Fruit fly (Drosophila melanogaster) whole organism, embryonic: ENCODE results near the gene fusl.

Experiments used
- CG1233 ChIP-seq: fragments of 200-800 bp; sonication (Bioruptor generic); optimal IDR thresholded peaks from 4 replicates; lab custom pipeline; 2018; ENCODE audit warnings: missing biosample characterization, mild to moderate bottlenecking, missing genetic modification characterization
- CG15073 ChIP-seq: fragments of 200-800 bp; sonication (Bioruptor generic); optimal IDR thresholded peaks from 2 replicates; lab custom pipeline; 2016; ENCODE audit warnings: missing biosample characterization, missing genetic modification characterization
- CG1602 ChIP-seq: fragments of 200-800 bp; sonication (Bioruptor generic); optimal IDR thresholded peaks from 3 replicates; lab custom pipeline; 2016; ENCODE audit warnings: missing biosample characterization, missing genetic modification characterization
- CG1603 ChIP-seq: fragments of 200-800 bp; sonication (Bioruptor generic); optimal IDR thresholded peaks from 2 replicates; lab custom pipeline; 2019; ENCODE audit warnings: missing biosample characterization, mild to moderate bottlenecking, missing genetic modification characterization, moderate library complexity
- CG16779 ChIP-seq: fragments of 200-800 bp; sonication (Bioruptor generic); IDR thresholded peaks from 2 replicates; pipeline ENCODE4 v1.3.6; 2022; ENCODE audit warnings: missing biosample characterization, missing genetic modification characterization
- CG16815 ChIP-seq: fragments of 200-800 bp; sonication (Bioruptor generic); optimal IDR thresholded peaks from 3 replicates; lab custom pipeline; 2017; ENCODE audit warnings: missing biosample characterization, mild to moderate bottlenecking, missing genetic modification characterization
- CG2889 ChIP-seq: fragments of 200-800 bp; sonication (Bioruptor generic); IDR thresholded peaks from 3 replicates; pipeline ENCODE4 v1.3.6; 2022; ENCODE audit warnings: missing biosample characterization, missing genetic modification characterization
- CG32532 ChIP-seq: fragments of 200-800 bp; sonication (Bioruptor generic); IDR thresholded peaks from 2 replicates; pipeline ENCODE4 v1.3.6; 2022; ENCODE audit warnings: missing biosample characterization, missing genetic modification characterization
- CG32767 ChIP-seq: fragments of 200-800 bp; sonication (Bioruptor generic); IDR thresholded peaks from 2 replicates; pipeline ENCODE4 v1.3.6; 2022; ENCODE audit warnings: missing biosample characterization, missing genetic modification characterization
- CG3995 ChIP-seq: fragments of 200-800 bp; sonication (Bioruptor generic); optimal IDR thresholded peaks from 3 replicates; lab custom pipeline; 2016; ENCODE audit warnings: missing biosample characterization, missing genetic modification characterization
- CG4617 ChIP-seq: fragments of 200-800 bp; sonication (Bioruptor generic); optimal IDR thresholded peaks from 3 replicates; lab custom pipeline; 2016; ENCODE audit warnings: missing biosample characterization, missing genetic modification characterization, borderline replicate concordance
- CG6254 ChIP-seq: fragments of 200-800 bp; sonication (Bioruptor generic); optimal IDR thresholded peaks from 3 replicates; lab custom pipeline; 2017; ENCODE audit warnings: mild to moderate bottlenecking, missing biosample characterization, missing genetic modification reagents, missing genetic modification characterization
- CG6272 ChIP-seq: fragments of 200-800 bp; sonication (Bioruptor generic); IDR thresholded peaks from 2 replicates; pipeline ENCODE4 v1.3.6; 2022; ENCODE audit warnings: missing biosample characterization, missing genetic modification characterization
- CG6854 ChIP-seq: fragments of 200-800 bp; sonication (Bioruptor generic); optimal IDR thresholded peaks from 3 replicates; lab custom pipeline; 2017; ENCODE audit warnings: missing biosample characterization, mild to moderate bottlenecking, missing genetic modification characterization
- CG7745 ChIP-seq: fragments of 200-800 bp; sonication (Bioruptor generic); optimal IDR thresholded peaks from 2 replicates; lab custom pipeline; 2018; ENCODE audit warnings: missing biosample characterization, mild to moderate bottlenecking, missing genetic modification characterization, moderate library complexity
- CG7786 ChIP-seq: fragments of 200-800 bp; sonication (Bioruptor generic); optimal IDR thresholded peaks from 2 replicates; lab custom pipeline; 2016; ENCODE audit warnings: missing biosample characterization, missing genetic modification characterization
- CG8388 ChIP-seq: fragments of 200-800 bp; sonication (Bioruptor generic); optimal IDR thresholded peaks from 2 replicates; lab custom pipeline; 2019; ENCODE audit warnings: missing biosample characterization, mild to moderate bottlenecking, missing genetic modification characterization, moderate library complexity
- CG9797 ChIP-seq: fragments of 200-800 bp; sonication (Bioruptor generic); optimal IDR thresholded peaks from 3 replicates; lab custom pipeline; 2018; ENCODE audit warnings: missing biosample characterization, mild to moderate bottlenecking, missing genetic modification characterization
- CG9876 ChIP-seq: fragments of 200-800 bp; sonication (Bioruptor generic); optimal IDR thresholded peaks from 2 replicates; lab custom pipeline; 2016; ENCODE audit warnings: missing biosample characterization, missing genetic modification characterization
- CTCF ChIP-seq: fragments of 200-800 bp; sonication (Bioruptor generic); optimal IDR thresholded peaks from 2 replicates; lab custom pipeline; 2017; ENCODE audit warnings: missing biosample characterization, mild to moderate bottlenecking, missing genetic modification characterization, moderate library complexity
- CrebB ChIP-seq: fragments of 200-800 bp; sonication (Bioruptor generic); optimal IDR thresholded peaks from 3 replicates; lab custom pipeline; 2018; ENCODE audit warnings: missing biosample characterization, mild to moderate bottlenecking, missing genetic modification characterization
- D ChIP-seq, 2 experiments: fragments of 200-800 bp in 1 of 2; fragments of >200 bp in 1 of 2; sonication (Bioruptor generic) in 1 of 2; optimal IDR thresholded peaks; 2 replicates in 1 of 2; 3 replicates in 1 of 2; lab custom pipeline; 2017; ENCODE audit warnings: mild to moderate bottlenecking in 1 of 2, missing biosample characterization in 1 of 2, missing genetic modification characterization in 1 of 2, missing genetic modification reagents in 1 of 2
- Dll ChIP-seq: fragments of 200-800 bp; sonication (Bioruptor generic); IDR thresholded peaks from 4 replicates; pipeline ENCODE4 v1.3.6; 2022; ENCODE audit warnings: missing biosample characterization, missing genetic modification characterization; ENCODE audit not compliant: partially characterized antibody
- Doc3 ChIP-seq: fragments of 200-800 bp; sonication (Bioruptor generic); IDR thresholded peaks from 3 replicates; pipeline ENCODE4 v1.3.6; 2022; ENCODE audit warnings: missing biosample characterization, missing genetic modification characterization; ENCODE audit not compliant: partially characterized antibody
- Eip74EF ChIP-seq, 2 experiments: fragments of 200-800 bp in 1 of 2; fragments of >200 bp in 1 of 2; sonication (Bioruptor generic) in 1 of 2; optimal IDR thresholded peaks; 2 replicates each; lab custom pipeline; 2017 to 2019; ENCODE audit warnings: missing biosample characterization in 2 of 2, missing genetic modification characterization in 2 of 2, mild to moderate bottlenecking in 1 of 2, moderate library complexity in 1 of 2
- H15 ChIP-seq: fragments of 200-800 bp; sonication (Bioruptor generic); IDR thresholded peaks from 3 replicates; pipeline ENCODE4 v1.3.6; 2022; ENCODE audit warnings: missing biosample characterization, missing genetic modification characterization
- HLHmδ ChIP-seq: fragments of 200-800 bp; sonication (Bioruptor generic); optimal IDR thresholded peaks from 2 replicates; lab custom pipeline; 2018; ENCODE audit warnings: missing biosample characterization, mild to moderate bottlenecking, missing genetic modification characterization, moderate library complexity
- HmgD ChIP-seq: fragments of 200-800 bp; sonication (Bioruptor generic); optimal IDR thresholded peaks from 3 replicates; lab custom pipeline; 2016; ENCODE audit warnings: missing biosample characterization, missing genetic modification characterization
- Hmx ChIP-seq: fragments of 200-800 bp; sonication (Bioruptor generic); optimal IDR thresholded peaks from 2 replicates; lab custom pipeline; 2016; ENCODE audit warnings: missing biosample characterization, missing genetic modification characterization
- Hr39 ChIP-seq: fragments of >200 bp; optimal IDR thresholded peaks from 2 replicates; lab custom pipeline; 2017
- NC2β ChIP-seq: fragments of 200-800 bp; sonication (Bioruptor generic); optimal IDR thresholded peaks from 2 replicates; lab custom pipeline; 2016; ENCODE audit warnings: missing biosample characterization, missing genetic modification characterization
- Taf1 ChIP-seq: fragments of 200-800 bp; sonication (Bioruptor generic); IDR thresholded peaks from 2 replicates; pipeline ENCODE4 v1.3.6; 2022; ENCODE audit warnings: missing biosample characterization, missing genetic modification characterization
- ato ChIP-seq: fragments of 200-800 bp; sonication (Bioruptor generic); IDR thresholded peaks from 2 replicates; pipeline ENCODE4 v1.3.6; 2022; ENCODE audit warnings: missing biosample characterization, missing genetic modification characterization; ENCODE audit not compliant: partially characterized antibody
- bbx ChIP-seq: fragments of 200-800 bp; sonication (Bioruptor generic); IDR thresholded peaks from 2 replicates; pipeline ENCODE4 v1.3.6; 2022; ENCODE audit warnings: missing biosample characterization, missing genetic modification characterization; ENCODE audit not compliant: partially characterized antibody
- bowl ChIP-seq: fragments of 200-800 bp; sonication (Bioruptor generic); IDR thresholded peaks from 2 replicates; pipeline ENCODE4 v1.3.6; 2022; ENCODE audit warnings: missing biosample characterization, missing genetic modification characterization
- cg ChIP-seq: fragments of 200-800 bp; sonication (Bioruptor generic); optimal IDR thresholded peaks from 3 replicates; lab custom pipeline; 2019; ENCODE audit warnings: missing biosample characterization, mild to moderate bottlenecking, missing genetic modification characterization, moderate library complexity
- chinmo ChIP-seq: fragments of 200-800 bp; sonication (Bioruptor generic); IDR thresholded peaks from 4 replicates; pipeline ENCODE4 v1.3.6; 2022; ENCODE audit warnings: missing biosample characterization, missing genetic modification characterization; ENCODE audit not compliant: partially characterized antibody
- fd3F ChIP-seq: fragments of 200-800 bp; sonication (Bioruptor generic); optimal IDR thresholded peaks from 2 replicates; lab custom pipeline; 2018; ENCODE audit warnings: missing biosample characterization, mild to moderate bottlenecking, missing genetic modification characterization, moderate library complexity
- gfzf ChIP-seq: fragments of 200-800 bp; sonication (Bioruptor generic); optimal IDR thresholded peaks from 2 replicates; lab custom pipeline; 2016; ENCODE audit warnings: missing biosample characterization, mild to moderate bottlenecking, missing genetic modification characterization, moderate library complexity
- h ChIP-seq: fragments of >200 bp; optimal IDR thresholded peaks from 2 replicates; lab custom pipeline; 2017
- hth ChIP-seq: fragments of >200 bp; optimal IDR thresholded peaks from 2 replicates; lab custom pipeline; 2017; ENCODE audit warnings: inconsistent platforms
- jigr1 ChIP-seq: fragments of 200-800 bp; sonication (Bioruptor generic); IDR thresholded peaks from 3 replicates; pipeline ENCODE4 v1.3.6; 2022; ENCODE audit warnings: missing biosample characterization, missing genetic modification characterization
- lmd ChIP-seq: fragments of 200-800 bp; sonication (Bioruptor generic); IDR thresholded peaks from 2 replicates; pipeline ENCODE4 v1.3.6; 2022; ENCODE audit warnings: missing biosample characterization, missing genetic modification characterization
- mam ChIP-seq: fragments of 200-800 bp; sonication (Bioruptor generic); optimal IDR thresholded peaks from 3 replicates; lab custom pipeline; 2016; ENCODE audit warnings: missing biosample characterization, missing genetic modification characterization
- mirr ChIP-seq: fragments of 200-800 bp; sonication (Bioruptor generic); optimal IDR thresholded peaks from 3 replicates; lab custom pipeline; 2018; ENCODE audit warnings: missing biosample characterization, mild to moderate bottlenecking, missing genetic modification characterization
- pum ChIP-seq: fragments of 200-800 bp; sonication (Bioruptor generic); optimal IDR thresholded peaks from 2 replicates; lab custom pipeline; 2016; ENCODE audit warnings: missing biosample characterization, missing genetic modification characterization
- slp2 ChIP-seq: fragments of 200-800 bp; sonication (Bioruptor generic); optimal IDR thresholded peaks from 2 replicates; lab custom pipeline; 2016; ENCODE audit warnings: missing biosample characterization, missing genetic modification characterization
- tgo ChIP-seq: fragments of 200-800 bp; sonication (Bioruptor generic); IDR thresholded peaks from 3 replicates; pipeline ENCODE4 v1.3.6; 2022; ENCODE audit warnings: missing biosample characterization, missing genetic modification characterization
- twi ChIP-seq: fragments of 200-800 bp; optimal IDR thresholded peaks from 2 replicates; lab custom pipeline; 2019; ENCODE audit warnings: missing biosample characterization, mild to moderate bottlenecking, missing genetic modification characterization, moderate library complexity
- tx ChIP-seq: fragments of 200-800 bp; sonication (Bioruptor generic); optimal IDR thresholded peaks from 2 replicates; lab custom pipeline; 2016; ENCODE audit warnings: missing biosample characterization, missing genetic modification characterization
- zen2 ChIP-seq: fragments of 200-800 bp; sonication (Bioruptor generic); IDR thresholded peaks from 3 replicates; pipeline ENCODE4 v1.3.6; 2022; ENCODE audit warnings: missing biosample characterization, missing genetic modification characterization; ENCODE audit not compliant: partially characterized antibody

The fusl gene

dm6 chr2L:5292977-5293513, 44.8 kb downstream of the fusl start (continued):
- TF ChIP-seq tx (peak; percentile 27), Dll (GFP tag; lab: Robert Waterston, UW) (no peak), D (optimal IDR thresholded peaks at IDR 0.05; lab: Kevin White, UChicago) (no peak), D (GFP tag; optimal IDR thresholded peaks at IDR 0.05; lab: Kevin White, UChicago) (peak; percentile 86), CG8388 (GFP tag; lab: Kevin White, UChicago) (peak; percentile 85), CG9876 (no peak), twi (tag; lab: Kevin White, UChicago) (peak; percentile 66), hth (lab: Kevin White, UChicago) (no peak), CG16815 (GFP tag; lab: Kevin White, UChicago) (peak; percentile 59), gfzf (GFP tag; lab: Kevin White, UChicago) (no peak), CG6854 (GFP tag; lab: Kevin White, UChicago) (peak; percentile 6), zen2 (no peak), bbx (GFP tag; lab: Robert Waterston, UW) (no peak), slp2 (peak; percentile 6), CG15073 (GFP tag; lab: Kevin White, UChicago) (peak; percentile 22), ato (GFP tag; lab: Robert Waterston, UW) (no peak), jigr1 (peak; percentile 37; the same call in 2 of the 3 replicates), CG7786 (peak; percentile 67), Doc3 (GFP tag; lab: Robert Waterston, UW) (no peak), h (no peak), mam (peak; percentile 64), CG1603 (peak; percentile 91), Taf1 (GFP tag; lab: Robert Waterston, UW) (no peak), mirr (GFP tag; lab: Kevin White, UChicago) (no peak), bowl (GFP tag; lab: Robert Waterston, UW) (no peak), CG4617 (GFP tag; lab: Kevin White, UChicago) (no peak), pum (GFP tag; lab: Kevin White, UChicago) (peak; percentile 54), HmgD (GFP tag; lab: Kevin White, UChicago) (no peak), CG3995 (GFP tag; lab: Kevin White, UChicago) (no peak), CG6272 (GFP tag; lab: Robert Waterston, UW) (no peak), chinmo (GFP tag; lab: Robert Waterston, UW) (peak; percentile 66; the same call in 1 of the 4 replicates), CG1602 (GFP tag; lab: Kevin White, UChicago) (peak; percentile 55), CTCF (GFP tag; lab: Kevin White, UChicago) (peak; percentile 13), Eip74EF (GFP tag; optimal IDR thresholded peaks at IDR 0.05; lab: Kevin White, UChicago) (peak in 1 of 2 experiments; percentile 64), CG6254 (GFP tag; lab: Kevin White, UChicago) (peak; percentile 82), fd3F (GFP tag; lab: Kevin White, UChicago) (no peak), CG9797 (GFP tag; lab: Kevin White, UChicago) (no peak), lmd (GFP tag; lab: Robert Waterston, UW) (peak; percentile 61), cg (GFP tag; lab: Kevin White, UChicago) (peak; percentile 84), H15 (GFP tag; lab: Robert Waterston, UW) (peak; percentile 58; the same call in 1 of the 3 replicates), CrebB (peak; percentile 41), Hr39 (lab: Kevin White, UChicago) (no peak), CG1233 (peak; percentile 63), CG32532 (GFP tag; lab: Robert Waterston, UW) (peak; percentile 56; the same call in 1 of the 2 replicates), tgo (GFP tag; lab: Robert Waterston, UW) (peak; percentile 73), CG2889 (GFP tag; lab: Robert Waterston, UW) (no peak), CG7745 (tag; lab: Kevin White, UChicago) (no peak), CG32767 (GFP tag; lab: Robert Waterston, UW) (peak; percentile 61; the same call in 1 of the 2 replicates), Hmx (GFP tag; lab: Kevin White, UChicago) (no peak), CG16779 (no peak), NC2β (GFP tag; lab: Kevin White, UChicago) (peak; percentile 65), HLHmδ (GFP tag; lab: Kevin White, UChicago) (peak; percentile 35)
